Worm (Caenorhabditis elegans): Measurements from ENCODE around the gene Y39G8C.2.

DNA sequence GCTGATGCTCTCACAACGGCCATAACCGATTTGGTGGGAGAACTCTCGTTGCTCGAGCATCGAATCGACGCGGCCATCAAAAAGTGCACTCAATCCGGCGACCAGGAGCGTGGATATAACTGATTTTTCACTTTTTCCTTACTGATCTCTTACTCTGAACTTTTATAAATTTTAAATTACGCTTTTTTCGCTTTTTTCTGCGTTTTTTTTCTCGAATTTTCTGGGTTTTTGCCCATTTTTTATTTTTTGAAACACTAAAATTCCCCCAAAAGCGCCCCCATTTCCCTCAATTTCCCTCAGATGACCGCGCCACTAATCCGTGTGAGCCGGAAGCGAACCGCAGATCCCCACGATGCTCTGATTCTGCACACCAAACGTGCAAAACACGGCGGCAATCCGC is 37.0 kb downstream of the Y39G8C.2 start, which contains the start of gene W01G7.4:
- TF ChIP-seq unc-130 (GFP tag; optimal IDR thresholded peaks at IDR 0.05), result no peak
- no peak for TF ChIP-seq lsy-27 (tag; optimal IDR thresholded peaks at IDR 0.05; ENCODE audit: borderline replicate concordance, insufficient read depth)
- no peak for TF ChIP-seq bed-1 (GFP tag; IDR thresholded peaks at IDR 0.05)
- no peak for TF ChIP-seq cebp-1 (GFP tag; IDR thresholded peaks at IDR 0.05)
- TF ChIP-seq cebp-1 (tag; optimal IDR thresholded peaks at IDR 0.05), result no peak
